Worm (Caenorhabditis elegans): ENCODE results near the gene F25D1.3.

The F25D1.3 gene

ce11 chrV:10574197-10574596 is 45.7 kb downstream of the F25D1.3 start:
- peak; percentile 32 for TF ChIP-seq aha-1 (tag)
- no peak for TF ChIP-seq cey-2 (tag; optimal IDR thresholded peaks at IDR 0.05; ENCODE audit: borderline replicate concordance, insufficient read depth)
- TF ChIP-seq unc-62 (GFP tag; optimal IDR thresholded peaks at IDR 0.05 in 1 of 2) = peak in 1 of 2 experiments; percentile 91
- TF ChIP-seq unc-62 (tag; optimal IDR thresholded peaks at IDR 0.05) = no peak
- no peak for TF ChIP-seq arid-1 (GFP tag; conservative IDR thresholded peaks at IDR 0.05)

- TF ChIP-seq D1046.2 (GFP tag; IDR thresholded peaks at IDR 0.05) (no peak), R02D3.7 (tag; optimal IDR thresholded peaks at IDR 0.05) (no peak), ctbp-1 (GFP tag; IDR thresholded peaks at IDR 0.05) (no peak), nhr-111 (GFP tag; optimal IDR thresholded peaks at IDR 0.05) (no peak)
Measured at ce11 chrV:10576319-10576718, 47.8 kb downstream of the F25D1.3 start, which contains the start of gene vps-54. Gene vps-54 (minus strand): TSS chrV:10576419.

DNA sequence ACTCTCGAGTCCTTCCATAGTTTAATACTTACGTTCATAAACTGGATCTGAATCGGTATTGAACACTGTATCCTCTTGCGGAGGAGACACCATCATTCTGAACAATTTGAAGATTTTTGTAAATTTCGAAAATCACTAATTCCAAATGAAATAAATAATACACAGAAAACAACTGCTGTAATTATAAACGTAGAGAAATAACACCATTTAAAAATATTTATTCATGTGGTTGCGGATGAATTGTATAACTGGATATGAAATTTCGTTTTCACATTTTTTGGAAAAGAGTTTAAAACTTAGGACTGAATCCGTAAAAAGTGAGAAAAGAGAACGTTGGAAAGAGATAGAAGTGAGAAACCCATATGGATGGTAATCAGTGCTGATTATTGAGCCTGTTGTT is 49.7 kb downstream of the F25D1.3 start, which contains the start of gene mics-1:
mics-1 (minus strand) TSS at position 101 of the 400 bp plus-strand sequence.
- TF ChIP-seq fkh-10 (GFP tag; optimal IDR thresholded peaks at IDR 0.05) (no peak), daf-19 (GFP tag; conservative IDR thresholded peaks at IDR 0.05) (0 out of 2 replicates have a peak, but pooled peaks have one; percentile 27), snpc-4 (tag; optimal IDR thresholded peaks at IDR 0.05) (no peak)

- TF ChIP-seq Y75B8A.6 (GFP tag; IDR thresholded peaks at IDR 0.05) (no peak), ctbp-1 (GFP tag; IDR thresholded peaks at IDR 0.05) (peak; percentile 28; the same call in 1 of the 2 replicates), daf-12 (tag; optimal IDR thresholded peaks at IDR 0.05) (no peak), hlh-30 (tag; optimal IDR thresholded peaks at IDR 0.05; ENCODE audit: insufficient read depth) (peak; percentile 62), dve-1 (tag; optimal IDR thresholded peaks at IDR 0.05; ENCODE audit: insufficient read depth) (peak; percentile 69), lsy-2 (tag; optimal IDR thresholded peaks at IDR 0.05) (no peak), ceh-32 (tag; optimal IDR thresholded peaks at IDR 0.05; ENCODE audit: poor library complexity) (no peak), F49E8.2 (tag; optimal IDR thresholded peaks at IDR 0.05; ENCODE audit: borderline replicate concordance) (peak; percentile 33), T26A8.4 (GFP tag; IDR thresholded peaks at IDR 0.05) (peak; percentile 82; the same call in 1 of the 2 replicates), lin-15B (tag; optimal IDR thresholded peaks at IDR 0.05) (no peak), ZK337.2 (GFP tag; IDR thresholded peaks at IDR 0.05) (no peak), daf-8 (GFP tag; IDR thresholded peaks at IDR 0.05) (no peak), zip-2 (tag; optimal IDR thresholded peaks at IDR 0.05) (no peak), hmg-1.1 (GFP tag; IDR thresholded peaks at IDR 0.05) (peak; percentile 76; the same call in 1 of the 2 replicates), pha-4 (GFP tag; IDR thresholded peaks at IDR 0.05) (peak; percentile 62; the same call in 1 of the 2 replicates), pha-4 (tag; optimal IDR thresholded peaks at IDR 0.05) (peak; percentile 82), jun-1 (tag; optimal IDR thresholded peaks at IDR 0.05) (no peak), daf-16 (GFP tag; optimal IDR thresholded peaks at IDR 0.05) (peak in 1 of 2 experiments; percentile 43), daf-16 (tag; optimal IDR thresholded peaks at IDR 0.05) (peak; percentile 58), dpl-1 (GFP tag; optimal IDR thresholded peaks at IDR 0.05) (peak; percentile 80), F44E2.7 (GFP tag; IDR thresholded peaks at IDR 0.05) (no peak), lin-38 (GFP tag; IDR thresholded peaks at IDR 0.05) (peak; percentile 84), nhr-237 (tag; optimal IDR thresholded peaks at IDR 0.05) (no peak), vab-7 (GFP tag; IDR thresholded peaks at IDR 0.05) (no peak), lin-29 (GFP tag; IDR thresholded peaks at IDR 0.05) (no peak), skn-1 (tag; optimal IDR thresholded peaks at IDR 0.05) (no peak), fos-1 (tag; optimal IDR thresholded peaks at IDR 0.05) (no peak), set-16 (GFP tag; IDR thresholded peaks at IDR 0.05) (no peak), saeg-2 (GFP tag; IDR thresholded peaks at IDR 0.05) (no peak), D1046.2 (GFP tag; IDR thresholded peaks at IDR 0.05) (no peak), nhr-11 (tag; optimal IDR thresholded peaks at IDR 0.05) (peak; percentile 13), mep-1 (tag; optimal IDR thresholded peaks at IDR 0.05) (peak; percentile 80), hlh-11 (tag; optimal IDR thresholded peaks at IDR 0.05) (peak; percentile 69), daf-19 (GFP tag; conservative IDR thresholded peaks at IDR 0.05) (no peak), dmd-6 (GFP tag; IDR thresholded peaks at IDR 0.05) (peak; percentile 73), nhr-10 (tag; optimal IDR thresholded peaks at IDR 0.05) (no peak), mxl-3 (GFP tag; optimal IDR thresholded peaks at IDR 0.05) (peak; percentile 26)
Measured at ce11 chrV:10578938-10579337, 50.4 kb downstream of the F25D1.3 start, which contains the start of the genes erh-1 and lpd-9. Gene erh-1 (minus strand): TSS chrV:10579141. Gene lpd-9 (plus strand): TSS chrV:10579305.

All from whole organism, L4 larva.